Worm (Caenorhabditis elegans) whole organism, L4 larva: ENCODE measurements around the gene F32D8.13.
A peak's percentile ranks its signal among the peaks of the same experiment; 100 is the strongest.

ENCODE experiments used
- D1046.2 ChIP-seq: fragments of 200-800 bp; sonication (Bioruptor generic); IDR thresholded peaks from 2 replicates; pipeline ENCODE4 v1.3.6; 2022; ENCODE audit warnings: missing genetic modification characterization, missing compliant biosample characterization
- F26F4.8 ChIP-seq: fragments of 200-800 bp; sonication (Bioruptor generic); conservative IDR thresholded peaks from 2 replicates; pipeline ENCODE4 v1.3.6; 2022; ENCODE audit warnings: missing genetic modification characterization, missing compliant biosample characterization
- R02D3.7 ChIP-seq: fragments of 150-350 bp; sonication (generic microtip); optimal IDR thresholded peaks from 3 replicates; lab custom pipeline; 2014; ENCODE audit warnings: missing biosample characterization, missing genetic modification characterization
- T26A8.4 ChIP-seq: fragments of 200-800 bp; sonication (Bioruptor generic); IDR thresholded peaks from 2 replicates; pipeline ENCODE4 v1.3.6; 2022; ENCODE audit warnings: missing genetic modification characterization, missing compliant biosample characterization
- Y105C5A.15 ChIP-seq: fragments of 200-800 bp; sonication (Bioruptor generic); IDR thresholded peaks from 2 replicates; pipeline ENCODE4 v1.3.6; 2022; ENCODE audit warnings: missing genetic modification characterization, missing compliant biosample characterization
- Y48G9A.11 ChIP-seq: fragments of 200-800 bp; sonication (Bioruptor generic); IDR thresholded peaks from 2 replicates; pipeline ENCODE4 v1.3.6; 2022; ENCODE audit warnings: missing genetic modification reagents, missing genetic modification characterization, missing compliant biosample characterization
- Y5F2A.4 ChIP-seq: fragments of 200-800 bp; sonication (Bioruptor generic); optimal IDR thresholded peaks from 2 replicates; lab custom pipeline; 2018; ENCODE audit warnings: mild to moderate bottlenecking, missing genetic modification characterization, missing compliant biosample characterization
- Y75B8A.6 ChIP-seq: fragments of 200-800 bp; sonication (Bioruptor generic); IDR thresholded peaks from 2 replicates; pipeline ENCODE4 v1.3.6; 2022; ENCODE audit warnings: missing genetic modification reagents, missing genetic modification characterization, missing compliant biosample characterization
- ZK337.2 ChIP-seq: fragments of 200-800 bp; sonication (Bioruptor generic); IDR thresholded peaks from 2 replicates; pipeline ENCODE4 v1.3.6; 2022; ENCODE audit warnings: missing genetic modification reagents, missing genetic modification characterization, missing compliant biosample characterization
- ZK546.5 ChIP-seq, 2 experiments: sonication (generic microtip); optimal IDR thresholded peaks; 2 replicates each; lab custom pipeline; 2017; ENCODE audit warnings: missing biosample characterization in 2 of 2, missing genetic modification characterization in 2 of 2
- aha-1 ChIP-seq: fragments of 150-350 bp; peaks from one replicate; lab custom pipeline; 2014; ENCODE audit warnings: missing biosample characterization, missing genetic modification characterization
- aly-2 ChIP-seq: sonication (generic microtip); optimal IDR thresholded peaks from 2 replicates; lab custom pipeline; 2018; ENCODE audit warnings: missing biosample characterization, missing genetic modification characterization
- ama-1 ChIP-seq: fragments of 150-350 bp; optimal IDR thresholded peaks from 2 replicates; lab custom pipeline; 2014; ENCODE audit warnings: inconsistent platforms, mixed read lengths
- ceh-20 ChIP-seq: fragments of 200-800 bp; sonication (Bioruptor generic); IDR thresholded peaks from 2 replicates; pipeline ENCODE4 v1.3.6; 2022; ENCODE audit warnings: missing genetic modification reagents, missing genetic modification characterization, missing compliant biosample characterization
- ceh-28 ChIP-seq: fragments of 150-350 bp; optimal IDR thresholded peaks from 2 replicates; lab custom pipeline; 2014; ENCODE audit warnings: missing biosample characterization, missing genetic modification reagents, missing genetic modification characterization
- ctbp-1 ChIP-seq: fragments of 200-800 bp; sonication (Bioruptor generic); IDR thresholded peaks from 2 replicates; pipeline ENCODE4 v1.3.6; 2022; ENCODE audit warnings: missing genetic modification reagents, missing genetic modification characterization, missing compliant biosample characterization
- daf-16 ChIP-seq, 3 experiments: sonication (generic microtip); optimal IDR thresholded peaks; 2 replicates each; lab custom pipeline; 2016 to 2017; ENCODE audit warnings: missing genetic modification characterization in 3 of 3, missing genetic modification reagents in 3 of 3, mild to moderate bottlenecking in 2 of 3, missing compliant biosample characterization in 2 of 3, missing biosample characterization in 1 of 3, moderate library complexity in 1 of 3
- dmd-6 ChIP-seq: fragments of 200-800 bp; sonication (Bioruptor generic); IDR thresholded peaks from 2 replicates; pipeline ENCODE4 v1.3.6; 2022; ENCODE audit warnings: missing genetic modification reagents, missing genetic modification characterization, missing compliant biosample characterization
- dmd-9 ChIP-seq: fragments of 200-800 bp; sonication (Bioruptor generic); IDR thresholded peaks from 2 replicates; pipeline ENCODE4 v1.3.6; 2022; ENCODE audit warnings: missing genetic modification reagents, missing genetic modification characterization, missing compliant biosample characterization
- dve-1 ChIP-seq: sonication (generic microtip); optimal IDR thresholded peaks from 2 replicates; lab custom pipeline; 2017; ENCODE audit warnings: antibody characterized with exemption, mild to moderate bottlenecking, missing genetic modification characterization, missing compliant biosample characterization; ENCODE audit not compliant: insufficient read depth
- egl-43 ChIP-seq: fragments of 200-800 bp; sonication (Bioruptor generic); IDR thresholded peaks from 2 replicates; pipeline ENCODE4 v1.3.6; 2022; ENCODE audit warnings: missing genetic modification reagents, missing genetic modification characterization, missing compliant biosample characterization
- fkh-10 ChIP-seq: fragments of 150-350 bp; optimal IDR thresholded peaks from 2 replicates; lab custom pipeline; 2014; ENCODE audit warnings: missing biosample characterization, missing genetic modification reagents, missing genetic modification characterization
- fos-1 ChIP-seq: fragments of 150-350 bp; optimal IDR thresholded peaks from 2 replicates; lab custom pipeline; 2014; ENCODE audit warnings: missing biosample characterization, missing genetic modification characterization
- hlh-30 ChIP-seq: sonication (generic microtip); optimal IDR thresholded peaks from 2 replicates; lab custom pipeline; 2017; ENCODE audit warnings: antibody characterized with exemption, mild to moderate bottlenecking, missing genetic modification characterization, missing compliant biosample characterization; ENCODE audit not compliant: insufficient read depth
- hmg-1.1 ChIP-seq: fragments of 200-800 bp; sonication (Bioruptor generic); IDR thresholded peaks from 2 replicates; pipeline ENCODE4 v1.3.6; 2022; ENCODE audit warnings: missing genetic modification reagents, missing genetic modification characterization, missing compliant biosample characterization
- lin-1 ChIP-seq: fragments of 200-800 bp; sonication (Bioruptor generic); IDR thresholded peaks from 2 replicates; pipeline ENCODE4 v1.3.6; 2022; ENCODE audit warnings: missing genetic modification reagents, missing genetic modification characterization, missing compliant biosample characterization
- lin-13 ChIP-seq: fragments of 150-350 bp; optimal IDR thresholded peaks from 2 replicates; lab custom pipeline; 2014; ENCODE audit warnings: missing biosample characterization, missing genetic modification reagents, missing genetic modification characterization
- lin-15B ChIP-seq: fragments of 150-350 bp; sonication (generic microtip); optimal IDR thresholded peaks from 3 replicates; lab custom pipeline; 2014; ENCODE audit warnings: missing biosample characterization, missing genetic modification characterization
- lin-38 ChIP-seq: fragments of 200-800 bp; sonication (Bioruptor generic); IDR thresholded peaks from 2 replicates; pipeline ENCODE4 v1.3.6; 2022; ENCODE audit warnings: missing genetic modification reagents, missing genetic modification characterization, missing compliant biosample characterization
- lsy-2 ChIP-seq, 2 experiments: fragments of 150-350 bp in 1 of 2; sonication (generic microtip) in 1 of 2; optimal IDR thresholded peaks; 2 replicates each; lab custom pipeline; 2014 to 2017; ENCODE audit warnings: missing biosample characterization in 2 of 2, missing genetic modification characterization in 2 of 2
- madf-5 ChIP-seq, 2 experiments: fragments of 200-800 bp; sonication (Bioruptor generic); IDR thresholded peaks; 2 replicates each; pipeline ENCODE4 v1.3.6; 2022; ENCODE audit warnings: missing compliant biosample characterization in 2 of 2, missing genetic modification characterization in 2 of 2
- mdl-1 ChIP-seq, 2 experiments: fragments of 150-350 bp in 1 of 2; sonication (generic microtip) in 1 of 2; optimal IDR thresholded peaks; 2 replicates each; lab custom pipeline; 2014 to 2017; ENCODE audit warnings: missing biosample characterization in 2 of 2, missing genetic modification characterization in 2 of 2
- mep-1 ChIP-seq: fragments of 150-350 bp; sonication (generic microtip); optimal IDR thresholded peaks from 3 replicates; lab custom pipeline; 2014; ENCODE audit warnings: missing biosample characterization, missing genetic modification characterization
- nhr-10 ChIP-seq: fragments of 150-350 bp; optimal IDR thresholded peaks from 2 replicates; lab custom pipeline; 2014; ENCODE audit warnings: missing biosample characterization, missing genetic modification characterization
- nhr-102 ChIP-seq: sonication (generic microtip); optimal IDR thresholded peaks from 2 replicates; lab custom pipeline; 2016; ENCODE audit warnings: mild to moderate bottlenecking, missing genetic modification characterization, moderate library complexity, missing compliant biosample characterization
- nhr-41 ChIP-seq: fragments of 200-800 bp; sonication (Bioruptor generic); IDR thresholded peaks from 2 replicates; pipeline ENCODE4 v1.3.6; 2022; ENCODE audit warnings: missing genetic modification reagents, missing genetic modification characterization, missing compliant biosample characterization
- nhr-77 ChIP-seq: fragments of 150-350 bp; optimal IDR thresholded peaks from 2 replicates; lab custom pipeline; 2014; ENCODE audit warnings: missing biosample characterization, missing genetic modification characterization
- php-3 ChIP-seq: fragments of 200-800 bp; sonication (Bioruptor generic); IDR thresholded peaks from 2 replicates; pipeline ENCODE4 v1.3.6; 2022; ENCODE audit warnings: missing genetic modification reagents, missing genetic modification characterization, missing compliant biosample characterization
- pqm-1 ChIP-seq: sonication (generic microtip); optimal IDR thresholded peaks from 2 replicates; lab custom pipeline; 2017; ENCODE audit warnings: missing biosample characterization, missing genetic modification characterization
- rbr-2 ChIP-seq: sonication (generic microtip); optimal IDR thresholded peaks from 2 replicates; lab custom pipeline; 2016; ENCODE audit warnings: missing genotype, missing genetic modification characterization, missing compliant biosample characterization
- saeg-2 ChIP-seq: fragments of 200-800 bp; sonication (Bioruptor generic); IDR thresholded peaks from 2 replicates; pipeline ENCODE4 v1.3.6; 2022; ENCODE audit warnings: missing genetic modification reagents, missing genetic modification characterization, missing compliant biosample characterization
- set-16 ChIP-seq: fragments of 200-800 bp; sonication (Bioruptor generic); IDR thresholded peaks from 2 replicates; pipeline ENCODE4 v1.3.6; 2022; ENCODE audit warnings: missing genetic modification reagents, missing genetic modification characterization, missing compliant biosample characterization
- tra-1 ChIP-seq: fragments of 200-800 bp; sonication (Bioruptor generic); IDR thresholded peaks from 2 replicates; pipeline ENCODE4 v1.3.6; 2022; ENCODE audit warnings: missing genetic modification reagents, missing genetic modification characterization, missing compliant biosample characterization
- unc-62 ChIP-seq, 3 experiments: fragments of 150-350 bp in 1 of 3; sonication (generic microtip); optimal IDR thresholded peaks in 2 of 3; peaks in 1 of 3; 1 replicate in 1 of 3; 2 replicates in 2 of 3; lab custom pipeline; 2014 to 2017; ENCODE audit warnings: missing biosample characterization in 3 of 3, missing genetic modification characterization in 3 of 3, missing genetic modification reagents in 3 of 3, missing genotype in 1 of 3
- zag-1 ChIP-seq: fragments of 150-350 bp; optimal IDR thresholded peaks from 2 replicates; lab custom pipeline; 2014; ENCODE audit warnings: missing biosample characterization, missing genetic modification characterization
- zfp-3 ChIP-seq: fragments of 200-800 bp; sonication (Bioruptor generic); conservative IDR thresholded peaks from 2 replicates; pipeline ENCODE4 v1.3.6; 2022; ENCODE audit warnings: missing genetic modification reagents, missing genetic modification characterization, missing compliant biosample characterization
- zip-11 ChIP-seq: fragments of 200-800 bp; sonication (Bioruptor generic); IDR thresholded peaks from 2 replicates; pipeline ENCODE4 v1.3.6; 2022; ENCODE audit warnings: missing genetic modification characterization, missing compliant biosample characterization
- ztf-11 ChIP-seq: fragments of 150-350 bp; optimal IDR thresholded peaks from 2 replicates; lab custom pipeline; 2014; ENCODE audit warnings: missing biosample characterization, missing genetic modification characterization

The F32D8.13 gene

ce11 chrV:10909071-10909470 is 12.7 kb upstream of the F32D8.13 start, which contains the start of gene zzz-1:
Gene zzz-1 (minus strand): TSS chrV:10909171.
- TF ChIP-seq nhr-102 (tag; lab: Kevin White, UChicago) (no peak), egl-43 (GFP tag; lab: Robert Waterston, UW) (no peak), nhr-77 (tag; lab: Kevin White, UChicago) (no peak), lsy-2 (tag; optimal IDR thresholded peaks at IDR 0.05; lab: Kevin White, UChicago) (no peak), set-16 (no peak), dmd-9 (no peak), lin-1 (GFP tag; lab: Robert Waterston, UW) (no peak), Y75B8A.6 (no peak), dve-1 (no peak), R02D3.7 (tag; lab: Kevin White, UChicago) (no peak), aha-1 (tag; lab: Kevin White, UChicago) (no peak), zag-1 (no peak), nhr-41 (GFP tag; lab: Robert Waterston, UW) (no peak), hmg-1.1 (GFP tag; lab: Robert Waterston, UW) (no peak), zip-11 (GFP tag; lab: Robert Waterston, UW) (no peak)

ce11 chrV:10904795-10905194 is 8.5 kb upstream of the F32D8.13 start:
- no peak for TF ChIP-seq ztf-11 (tag; lab: Kevin White, UChicago)
- TF ChIP-seq unc-62 (GFP tag; optimal IDR thresholded peaks at IDR 0.05 in 1 of 2; lab: Kevin White, UChicago) = peak in 1 of 2 experiments; percentile 65
- no peak for TF ChIP-seq unc-62 (tag; optimal IDR thresholded peaks at IDR 0.05; lab: Kevin White, UChicago)
- TF ChIP-seq lsy-2 (tag; optimal IDR thresholded peaks at IDR 0.05; lab: Kevin White, UChicago) = peak in 1 of 2 experiments; percentile 3
- no peak for TF ChIP-seq D1046.2 (GFP tag; lab: Robert Waterston, UW)
- TF ChIP-seq ceh-20 (GFP tag; lab: Robert Waterston, UW) = 0 out of 2 replicates have a peak, but pooled peaks have one; percentile 12
- no peak for TF ChIP-seq ZK546.5 (tag; optimal IDR thresholded peaks at IDR 0.05; lab: Kevin White, UChicago)
- TF ChIP-seq lin-38 (GFP tag; lab: Robert Waterston, UW) = no peak
- TF ChIP-seq ama-1 (lab: Kevin White, UChicago) = no peak
- TF ChIP-seq ctbp-1 = 0 out of 2 replicates have a peak, but pooled peaks have one; percentile 43
- no peak for TF ChIP-seq php-3 (GFP tag; lab: Robert Waterston, UW)
- TF ChIP-seq F26F4.8 (GFP tag; lab: Robert Waterston, UW) = no peak
- TF ChIP-seq rbr-2 (tag; lab: Kevin White, UChicago) = peak; percentile 34
- no peak for TF ChIP-seq nhr-77 (tag; lab: Kevin White, UChicago)
- no peak for TF ChIP-seq lin-15B (tag; lab: Kevin White, UChicago)
- no peak for TF ChIP-seq nhr-10 (tag; lab: Kevin White, UChicago)
- TF ChIP-seq T26A8.4 (GFP tag; lab: Robert Waterston, UW) = no peak
- no peak for TF ChIP-seq dve-1
- TF ChIP-seq pqm-1 = no peak
- peak; percentile 87 for TF ChIP-seq aha-1 (tag; lab: Kevin White, UChicago)
- TF ChIP-seq ceh-28 (tag; lab: Kevin White, UChicago) = no peak
- TF ChIP-seq saeg-2 (GFP tag; lab: Robert Waterston, UW) = no peak
- TF ChIP-seq mep-1 (tag; lab: Kevin White, UChicago) = peak; percentile 32
- no peak for TF ChIP-seq nhr-41 (GFP tag; lab: Robert Waterston, UW)
- TF ChIP-seq fos-1 (tag; lab: Kevin White, UChicago) = no peak
- TF ChIP-seq lin-13 (GFP tag; lab: Kevin White, UChicago) = no peak
- no peak for TF ChIP-seq aly-2
- TF ChIP-seq dmd-6 = 0 out of 2 replicates have a peak, but pooled peaks have one; percentile 10
- 0 out of 2 replicates have a peak, but pooled peaks have one; percentile 21 for TF ChIP-seq hmg-1.1 (GFP tag; lab: Robert Waterston, UW)
- TF ChIP-seq daf-16 (GFP tag; optimal IDR thresholded peaks at IDR 0.05; lab: Kevin White, UChicago) = no peak
- no peak for TF ChIP-seq daf-16 (tag; optimal IDR thresholded peaks at IDR 0.05; lab: Kevin White, UChicago)
- no peak for TF ChIP-seq ZK337.2 (GFP tag; lab: Robert Waterston, UW)
- TF ChIP-seq Y105C5A.15 (GFP tag; lab: Robert Waterston, UW) = no peak
- no peak for TF ChIP-seq Y48G9A.11
- TF ChIP-seq tra-1 = no peak
- peak; percentile 13 for TF ChIP-seq hlh-30 (tag; lab: Kevin White, UChicago)
- TF ChIP-seq zag-1 = no peak
- no peak for TF ChIP-seq zfp-3 (GFP tag; lab: Robert Waterston, UW)
- no peak for TF ChIP-seq dmd-9
- TF ChIP-seq Y5F2A.4 (GFP tag; lab: Kevin White, UChicago) = no peak
- TF ChIP-seq madf-5 (GFP tag; IDR thresholded peaks at IDR 0.05; lab: Robert Waterston, UW) = no peak
- peak; percentile 71 for TF ChIP-seq fkh-10
- TF ChIP-seq mdl-1 (tag; optimal IDR thresholded peaks at IDR 0.05; lab: Kevin White, UChicago) = peak in 1 of 2 experiments; percentile 8
